Fruit fly (Drosophila melanogaster) whole organism, prepupa: ENCODE data around the gene Pyroxd1.

Experiments used
- CG10631 ChIP-seq: fragments of 200-800 bp; sonication (Bioruptor generic); optimal IDR thresholded peaks from 2 replicates; lab custom pipeline; 2016; ENCODE audit warnings: missing biosample characterization, missing genetic modification characterization
- CG32006 ChIP-seq: fragments of 200-800 bp; sonication (Bioruptor generic); optimal IDR thresholded peaks from 3 replicates; lab custom pipeline; 2017; ENCODE audit warnings: missing biosample characterization, mild to moderate bottlenecking, missing genetic modification characterization
- CG3919 ChIP-seq: fragments of 200-800 bp; sonication (Bioruptor generic); optimal IDR thresholded peaks from 3 replicates; lab custom pipeline; 2016; ENCODE audit warnings: missing biosample characterization, missing genetic modification characterization
- CG7368 ChIP-seq: fragments of 200-800 bp; sonication (Bioruptor generic); optimal IDR thresholded peaks from 3 replicates; lab custom pipeline; 2016; ENCODE audit warnings: missing biosample characterization, missing genetic modification characterization
- Sox15 ChIP-seq: fragments of 200-800 bp; sonication (Bioruptor generic); optimal IDR thresholded peaks from 3 replicates; lab custom pipeline; 2016; ENCODE audit warnings: missing biosample characterization, missing genetic modification characterization
- cyc ChIP-seq: fragments of 200-800 bp; sonication (Bioruptor generic); optimal IDR thresholded peaks from 3 replicates; lab custom pipeline; 2016; ENCODE audit warnings: missing biosample characterization, missing genetic modification characterization
- lz ChIP-seq: fragments of 200-800 bp; sonication (Bioruptor generic); optimal IDR thresholded peaks from 3 replicates; lab custom pipeline; 2016; ENCODE audit warnings: missing biosample characterization, missing genetic modification characterization
- spab ChIP-seq: fragments of 200-800 bp; sonication (Bioruptor generic); optimal IDR thresholded peaks from 2 replicates; lab custom pipeline; 2017; ENCODE audit warnings: missing biosample characterization, mild to moderate bottlenecking, missing genetic modification characterization, missing genetic modification reagents

DNA sequence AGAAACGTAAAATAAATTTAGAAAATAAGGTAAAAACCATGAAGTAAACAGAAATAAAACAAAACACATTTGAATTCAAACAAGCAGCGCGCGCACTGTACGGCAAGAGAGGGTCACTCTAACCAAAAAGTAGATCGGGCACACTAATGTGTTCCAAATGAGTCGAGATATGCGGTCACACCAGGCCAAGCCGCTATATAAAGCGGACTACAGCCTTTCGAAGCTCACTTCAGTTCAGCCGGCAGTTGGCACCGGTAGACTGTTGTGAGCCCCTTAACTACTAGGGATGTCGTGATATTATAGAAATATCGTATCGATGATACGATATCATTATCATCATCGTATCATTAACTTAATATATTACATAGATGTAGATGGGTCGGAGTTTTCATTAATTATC lies 13.3 kb downstream of the Pyroxd1 start:
- TF ChIP-seq CG10631 (GFP tag; lab: Kevin White, UChicago) (no peak), CG7368 (GFP tag; lab: Kevin White, UChicago) (no peak), Sox15 (GFP tag; lab: Kevin White, UChicago) (no peak), spab (GFP tag; lab: Kevin White, UChicago) (no peak), lz (GFP tag; lab: Kevin White, UChicago) (no peak), CG3919 (GFP tag; lab: Kevin White, UChicago) (no peak), cyc (GFP tag; lab: Kevin White, UChicago) (no peak), CG32006 (no peak)
